Worm (Caenorhabditis elegans) whole organism, late embryonic: Measurements from ENCODE around the gene clh-5.

Experiments
- ama-1 ChIP-seq: fragments of 150-350 bp; optimal IDR thresholded peaks from 2 replicates; lab custom pipeline; 2014
- ceh-9 ChIP-seq: sonication (generic microtip); optimal IDR thresholded peaks from 2 replicates; lab custom pipeline; 2016; ENCODE audit warnings: mild to moderate bottlenecking, missing genetic modification characterization, inconsistent platforms, missing compliant biosample characterization
- nfya-1 ChIP-seq: sonication (generic microtip); optimal IDR thresholded peaks from 2 replicates; lab custom pipeline; 2017; ENCODE audit warnings: missing genetic modification characterization, mild to moderate bottlenecking, missing compliant biosample characterization, antibody characterized with exemption, moderate library complexity
- pqm-1 ChIP-seq: sonication (generic microtip); optimal IDR thresholded peaks from 2 replicates; lab custom pipeline; 2016; ENCODE audit warnings: missing genetic modification characterization, missing compliant biosample characterization
- tbx-2 ChIP-seq: sonication (generic microtip); optimal IDR thresholded peaks from 2 replicates; lab custom pipeline; 2016; ENCODE audit warnings: missing genetic modification characterization, missing compliant biosample characterization

- no peak for TF ChIP-seq tbx-2 (tag; lab: Kevin White, UChicago)
- no peak for TF ChIP-seq ama-1 (lab: Kevin White, UChicago)
- TF ChIP-seq pqm-1 (tag; lab: Kevin White, UChicago), result no peak
- no peak for TF ChIP-seq nfya-1 (tag; lab: Kevin White, UChicago)
- no peak for TF ChIP-seq ceh-9
Observed at ce11 chrII:9078351-9078750, 20.1 kb downstream of the clh-5 start.
